Worm (Caenorhabditis elegans) whole organism, L2 larva: ENCODE results near the gene aptf-4.

Source experiments
- R02D3.7 ChIP-seq: fragments of 150-350 bp; optimal IDR thresholded peaks from 2 replicates; lab custom pipeline; 2014; ENCODE audit warnings: missing biosample characterization, missing genetic modification characterization
- dmd-4 ChIP-seq: sonication (generic microtip); optimal IDR thresholded peaks from 2 replicates; lab custom pipeline; 2017; ENCODE audit warnings: missing biosample characterization, missing genetic modification characterization
- mab-5 ChIP-seq: fragments of 150-350 bp; optimal IDR thresholded peaks from 2 replicates; lab custom pipeline; 2014; ENCODE audit warnings: missing biosample characterization, missing genetic modification characterization
- nhr-11 ChIP-seq: fragments of 150-350 bp; optimal IDR thresholded peaks from 2 replicates; lab custom pipeline; 2014; ENCODE audit warnings: missing biosample characterization, missing genetic modification characterization
- nhr-237 ChIP-seq: fragments of 150-350 bp; optimal IDR thresholded peaks from 2 replicates; lab custom pipeline; 2014; ENCODE audit warnings: missing biosample characterization, missing genetic modification characterization
- nhr-25 ChIP-seq: fragments of 150-350 bp; sonication (generic microtip); optimal IDR thresholded peaks from 3 replicates; lab custom pipeline; 2014; ENCODE audit warnings: missing biosample characterization, missing genetic modification characterization
- nhr-77 ChIP-seq: fragments of 150-350 bp; optimal IDR thresholded peaks from 2 replicates; lab custom pipeline; 2014; ENCODE audit warnings: missing biosample characterization, missing genetic modification characterization
- unc-39 ChIP-seq: fragments of 150-350 bp; optimal IDR thresholded peaks from 2 replicates; lab custom pipeline; 2014; ENCODE audit warnings: missing biosample characterization, missing genetic modification characterization

DNA sequence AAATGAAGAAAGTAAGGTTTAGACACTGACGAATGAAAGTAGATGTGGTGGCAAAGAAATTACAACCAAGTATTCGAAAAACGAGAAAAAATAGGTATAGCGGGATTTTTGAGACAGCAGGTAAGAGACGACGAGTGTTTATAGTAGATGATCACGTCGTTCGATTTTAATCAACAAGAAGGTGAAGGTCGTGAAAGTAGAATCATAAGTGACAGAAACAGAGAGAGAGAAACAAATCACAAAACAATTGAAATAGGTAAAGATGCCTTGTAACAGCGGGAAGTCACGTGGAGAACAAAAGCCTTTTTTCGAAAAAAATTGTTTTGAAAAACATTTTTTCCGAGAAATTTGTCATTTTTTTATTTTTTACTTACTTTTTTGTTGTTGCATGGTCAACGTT lies 39.3 kb downstream of the aptf-4 start, which contains the start of gene T22C8.6:
- TF ChIP-seq dmd-4 (tag; lab: Kevin White, UChicago) (no peak), mab-5 (tag; lab: Kevin White, UChicago) (no peak), unc-39 (no peak), nhr-11 (tag; lab: Kevin White, UChicago) (no peak), nhr-25 (tag; lab: Kevin White, UChicago) (no peak), nhr-77 (tag; lab: Kevin White, UChicago) (no peak), nhr-237 (tag; lab: Kevin White, UChicago) (no peak), R02D3.7 (tag; lab: Kevin White, UChicago) (no peak)
